Worm (Caenorhabditis elegans) whole organism, L1 larva: ENCODE results near the gene sre-49.

Experiments
- ama-1 ChIP-seq: fragments of 150-350 bp; optimal IDR thresholded peaks from 2 replicates; lab custom pipeline; 2014
- fos-1 ChIP-seq: fragments of 150-350 bp; optimal IDR thresholded peaks from 2 replicates; lab custom pipeline; 2014; ENCODE audit warnings: missing biosample characterization, missing genetic modification characterization
- jun-1 ChIP-seq: fragments of 150-350 bp; optimal IDR thresholded peaks from 2 replicates; lab custom pipeline; 2014; ENCODE audit warnings: missing biosample characterization, missing genetic modification reagents, missing genetic modification characterization
- lin-39 ChIP-seq: fragments of 150-350 bp; optimal IDR thresholded peaks from 2 replicates; lab custom pipeline; 2014; ENCODE audit warnings: missing biosample characterization, missing genetic modification reagents, missing genetic modification characterization
- nhr-12 ChIP-seq: sonication (generic microtip); optimal IDR thresholded peaks from 2 replicates; lab custom pipeline; 2017; ENCODE audit warnings: missing biosample characterization, missing genetic modification characterization
- nhr-237 ChIP-seq: fragments of 150-350 bp; optimal IDR thresholded peaks from 2 replicates; lab custom pipeline; 2014; ENCODE audit warnings: missing biosample characterization, missing genetic modification characterization
- nhr-47 ChIP-seq: sonication (generic microtip); optimal IDR thresholded peaks from 2 replicates; lab custom pipeline; 2016; ENCODE audit warnings: mild to moderate bottlenecking, missing genetic modification characterization, moderate library complexity, missing compliant biosample characterization
- nhr-84 ChIP-seq: sonication (generic microtip); optimal IDR thresholded peaks from 2 replicates; lab custom pipeline; 2017; ENCODE audit warnings: missing biosample characterization, missing genetic modification characterization
- skn-1 ChIP-seq: fragments of 150-350 bp; optimal IDR thresholded peaks from 2 replicates; lab custom pipeline; 2014; ENCODE audit warnings: missing biosample characterization, missing genetic modification characterization
- snpc-4 ChIP-seq: fragments of 150-350 bp; optimal IDR thresholded peaks from 2 replicates; lab custom pipeline; 2014; ENCODE audit warnings: missing biosample characterization, missing genetic modification characterization
- tbx-2 ChIP-seq: sonication (generic microtip); optimal IDR thresholded peaks from 2 replicates; lab custom pipeline; 2016; ENCODE audit warnings: missing genetic modification characterization, missing compliant biosample characterization
- ztf-11 ChIP-seq, 2 experiments: sonication (generic microtip); optimal IDR thresholded peaks; 2 replicates each; lab custom pipeline; 2016 to 2017; ENCODE audit warnings: missing genetic modification characterization in 2 of 2, missing biosample characterization in 1 of 2, missing compliant biosample characterization in 1 of 2

- no peak for TF ChIP-seq nhr-84
- no peak for TF ChIP-seq ama-1 (lab: Kevin White, UChicago)
- TF ChIP-seq nhr-237 (tag; lab: Kevin White, UChicago), result no peak
- TF ChIP-seq nhr-47, result no peak
- TF ChIP-seq ztf-11 (tag; optimal IDR thresholded peaks at IDR 0.05; lab: Kevin White, UChicago), result no peak
- no peak for TF ChIP-seq lin-39 (tag; lab: Kevin White, UChicago)
- TF ChIP-seq snpc-4 (tag; lab: Kevin White, UChicago), result no peak
- TF ChIP-seq skn-1, result no peak
- TF ChIP-seq nhr-12 (tag; lab: Kevin White, UChicago), result no peak
- TF ChIP-seq fos-1, result no peak
- TF ChIP-seq tbx-2 (tag; lab: Kevin White, UChicago), result no peak
- TF ChIP-seq jun-1 (tag; lab: Kevin White, UChicago), result no peak
Observed at ce11 chrII:12278602-12279001, 40.0 kb upstream of the sre-49 start.
